Worm (Caenorhabditis elegans) whole organism, late embryonic: ENCODE data around the gene srx-118.

Experiments
- C08G9.2 ChIP-seq: sonication (generic microtip); optimal IDR thresholded peaks from 2 replicates; lab custom pipeline; 2016; ENCODE audit warnings: mild to moderate bottlenecking, missing genetic modification characterization, moderate library complexity, missing compliant biosample characterization
- K02D7.2 ChIP-seq: sonication (generic microtip); optimal IDR thresholded peaks from 2 replicates; lab custom pipeline; 2017; ENCODE audit warnings: mild to moderate bottlenecking, missing genetic modification characterization, missing compliant biosample characterization
- Y22D7AL.16 ChIP-seq: sonication (generic microtip); optimal IDR thresholded peaks from 2 replicates; lab custom pipeline; 2016; ENCODE audit warnings: missing genetic modification characterization, missing compliant biosample characterization
- ceh-2 ChIP-seq: sonication (generic microtip); optimal IDR thresholded peaks from 2 replicates; lab custom pipeline; 2016; ENCODE audit warnings: missing genotype, missing genetic modification characterization, missing compliant biosample characterization
- ceh-22 ChIP-seq: sonication (generic microtip); optimal IDR thresholded peaks from 2 replicates; lab custom pipeline; 2017; ENCODE audit warnings: missing biosample characterization, missing genetic modification characterization
- ceh-24 ChIP-seq: sonication (generic microtip); optimal IDR thresholded peaks from 2 replicates; lab custom pipeline; 2016; ENCODE audit warnings: mild to moderate bottlenecking, missing genetic modification characterization, missing compliant biosample characterization
- ceh-30 ChIP-seq: fragments of 150-350 bp; optimal IDR thresholded peaks from 2 replicates; lab custom pipeline; 2014; ENCODE audit warnings: missing biosample characterization, missing genetic modification characterization
- ceh-31 ChIP-seq: sonication (generic microtip); optimal IDR thresholded peaks from 2 replicates; lab custom pipeline; 2016; ENCODE audit warnings: missing genetic modification characterization, missing compliant biosample characterization
- ceh-45 ChIP-seq: fragments of 200-800 bp; sonication (Bioruptor generic); IDR thresholded peaks from 2 replicates; pipeline ENCODE4 v1.3.6; 2022; ENCODE audit warnings: missing genetic modification reagents, missing genetic modification characterization, missing compliant biosample characterization
- ceh-6 ChIP-seq: fragments of 200-800 bp; sonication (Bioruptor generic); optimal IDR thresholded peaks from 2 replicates; lab custom pipeline; 2018; ENCODE audit warnings: mild to moderate bottlenecking, missing genetic modification characterization, missing compliant biosample characterization
- dve-1 ChIP-seq: sonication (generic microtip); optimal IDR thresholded peaks from 2 replicates; lab custom pipeline; 2017; ENCODE audit warnings: antibody characterized with exemption, mild to moderate bottlenecking, missing genetic modification characterization, missing compliant biosample characterization
- fax-1 ChIP-seq: sonication (generic microtip); optimal IDR thresholded peaks from 2 replicates; lab custom pipeline; 2016; ENCODE audit warnings: missing genotype, missing genetic modification characterization, missing compliant biosample characterization
- fkh-10 ChIP-seq: fragments of 150-350 bp; optimal IDR thresholded peaks from 2 replicates; lab custom pipeline; 2014; ENCODE audit warnings: missing biosample characterization, missing genetic modification reagents, missing genetic modification characterization
- gmeb-2 ChIP-seq: sonication (generic microtip); optimal IDR thresholded peaks from 2 replicates; lab custom pipeline; 2016; ENCODE audit warnings: missing genetic modification characterization, inconsistent platforms, missing compliant biosample characterization
- hlh-15 ChIP-seq: sonication (generic microtip); optimal IDR thresholded peaks from 2 replicates; lab custom pipeline; 2016; ENCODE audit warnings: missing genetic modification characterization, missing compliant biosample characterization
- hlh-30 ChIP-seq: sonication (generic microtip); optimal IDR thresholded peaks from 2 replicates; lab custom pipeline; 2017; ENCODE audit warnings: antibody characterized with exemption, missing genetic modification characterization, missing compliant biosample characterization; ENCODE audit not compliant: insufficient read depth
- hlh-8 ChIP-seq: sonication (generic microtip); optimal IDR thresholded peaks from 2 replicates; lab custom pipeline; 2016; ENCODE audit warnings: missing genotype, missing genetic modification characterization, missing compliant biosample characterization
- lim-6 ChIP-seq: sonication (generic microtip); optimal IDR thresholded peaks from 2 replicates; lab custom pipeline; 2016; ENCODE audit warnings: missing genetic modification characterization, missing compliant biosample characterization
- madf-2 ChIP-seq: sonication (generic microtip); optimal IDR thresholded peaks from 2 replicates; lab custom pipeline; 2017; ENCODE audit warnings: missing genetic modification characterization, missing compliant biosample characterization
- mec-3 ChIP-seq: sonication (generic microtip); optimal IDR thresholded peaks from 2 replicates; lab custom pipeline; 2016; ENCODE audit warnings: borderline replicate concordance, missing genetic modification characterization, missing compliant biosample characterization
- nfya-1 ChIP-seq: sonication (generic microtip); optimal IDR thresholded peaks from 2 replicates; lab custom pipeline; 2017; ENCODE audit warnings: missing genetic modification characterization, mild to moderate bottlenecking, missing compliant biosample characterization, antibody characterized with exemption, moderate library complexity
- nhr-11 ChIP-seq: fragments of 150-350 bp; optimal IDR thresholded peaks from 2 replicates; lab custom pipeline; 2014; ENCODE audit warnings: missing biosample characterization, missing genetic modification characterization
- odd-2 ChIP-seq: sonication (generic microtip); optimal IDR thresholded peaks from 2 replicates; lab custom pipeline; 2017; ENCODE audit warnings: antibody characterized with exemption, mild to moderate bottlenecking, missing genetic modification characterization, missing compliant biosample characterization
- pag-3 ChIP-seq: sonication (generic microtip); optimal IDR thresholded peaks from 2 replicates; lab custom pipeline; 2016; ENCODE audit warnings: missing compliant biosample characterization, missing genetic modification characterization, borderline replicate concordance
- pha-4 ChIP-seq: fragments of 150-350 bp; optimal IDR thresholded peaks from 2 replicates; lab custom pipeline; 2018; ENCODE audit warnings: missing biosample characterization, missing genetic modification reagents, missing genetic modification characterization
- rnt-1 ChIP-seq: sonication (generic microtip); optimal IDR thresholded peaks from 2 replicates; lab custom pipeline; 2016; ENCODE audit warnings: missing genetic modification characterization, missing compliant biosample characterization
- sox-2 ChIP-seq: fragments of 200-800 bp; sonication (Bioruptor generic); IDR thresholded peaks from 2 replicates; pipeline ENCODE4 v1.3.6; 2022; ENCODE audit warnings: missing genetic modification reagents, missing genetic modification characterization, missing compliant biosample characterization
- sox-4 ChIP-seq: sonication (generic microtip); optimal IDR thresholded peaks from 2 replicates; lab custom pipeline; 2017; ENCODE audit warnings: mild to moderate bottlenecking, missing genetic modification characterization, inconsistent platforms, missing compliant biosample characterization
- syd-9 ChIP-seq: sonication (generic microtip); optimal IDR thresholded peaks from 2 replicates; lab custom pipeline; 2016; ENCODE audit warnings: mild to moderate bottlenecking, missing genetic modification characterization, moderate library complexity, missing compliant biosample characterization
- tbx-7 ChIP-seq: sonication (generic microtip); optimal IDR thresholded peaks from 2 replicates; lab custom pipeline; 2016; ENCODE audit warnings: missing genotype, missing genetic modification characterization, missing compliant biosample characterization
- ttx-3 ChIP-seq: sonication (generic microtip); optimal IDR thresholded peaks from 2 replicates; lab custom pipeline; 2016; ENCODE audit warnings: missing genetic modification reagents, missing genetic modification characterization, missing compliant biosample characterization
- unc-3 ChIP-seq, 2 experiments: fragments of 200-800 bp in 1 of 2; sonication (Bioruptor generic) in 1 of 2; sonication (generic microtip) in 1 of 2; conservative IDR thresholded peaks in 1 of 2; optimal IDR thresholded peaks in 1 of 2; 2 replicates each; pipeline versions ENCODE4 v1.3.6 to Lab custom; 2016 to 2022; ENCODE audit warnings: missing compliant biosample characterization in 2 of 2, missing genetic modification characterization in 2 of 2, missing genetic modification reagents in 1 of 2
- unc-55 ChIP-seq: sonication (generic microtip); optimal IDR thresholded peaks from 2 replicates; lab custom pipeline; 2017; ENCODE audit warnings: missing biosample characterization, missing genetic modification reagents, missing genetic modification characterization
- ztf-16 ChIP-seq: sonication (generic microtip); optimal IDR thresholded peaks from 2 replicates; lab custom pipeline; 2017; ENCODE audit warnings: missing genetic modification characterization, missing compliant biosample characterization

Gene srx-118

DNA sequence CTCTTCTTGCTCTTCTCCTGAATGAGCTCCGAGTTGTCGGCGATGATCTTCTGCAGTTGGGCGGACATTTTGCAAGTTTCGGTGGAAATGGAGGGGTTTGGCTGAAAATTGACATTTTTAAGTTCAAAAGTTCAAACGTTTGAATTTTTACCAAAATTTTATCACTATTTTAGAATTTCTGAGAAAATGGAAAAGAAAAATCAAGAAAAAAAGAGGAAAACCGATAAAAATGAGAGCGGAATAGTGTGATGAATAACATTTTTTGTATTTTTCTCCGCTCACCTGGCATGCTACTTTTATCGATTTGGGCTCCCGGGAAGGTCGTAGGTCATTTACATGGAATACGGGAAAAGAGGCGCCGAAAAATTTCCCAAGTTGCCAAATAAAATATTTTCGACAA is 40.6 kb upstream of the srx-118 start, which contains the start of gene F15A4.10:
Gene F15A4.10 (minus strand): TSS at position 101 of the 400 bp plus-strand sequence.
- TF ChIP-seq fkh-10 (GFP tag; lab: Kevin White, UChicago) = no peak
- no peak for TF ChIP-seq tbx-7
- no peak for TF ChIP-seq pag-3 (tag; lab: Kevin White, UChicago)
- no peak for TF ChIP-seq sox-2
- no peak for TF ChIP-seq ttx-3 (tag; lab: Kevin White, UChicago)
- TF ChIP-seq unc-3 (GFP tag; conservative IDR thresholded peaks at IDR 0.05; lab: Robert Waterston, UW) = no peak
- TF ChIP-seq unc-3 (tag; optimal IDR thresholded peaks at IDR 0.05; lab: Kevin White, UChicago) = no peak
- TF ChIP-seq Y22D7AL.16 = no peak
- TF ChIP-seq lim-6 (tag; lab: Kevin White, UChicago) = no peak
- no peak for TF ChIP-seq ceh-6 (GFP tag; lab: Kevin White, UChicago)
- no peak for TF ChIP-seq ceh-2 (tag; lab: Kevin White, UChicago)
- no peak for TF ChIP-seq K02D7.2 (tag; lab: Kevin White, UChicago)
- no peak for TF ChIP-seq odd-2 (tag; lab: Kevin White, UChicago)
- TF ChIP-seq ceh-31 (tag; lab: Kevin White, UChicago) = no peak

DNA sequence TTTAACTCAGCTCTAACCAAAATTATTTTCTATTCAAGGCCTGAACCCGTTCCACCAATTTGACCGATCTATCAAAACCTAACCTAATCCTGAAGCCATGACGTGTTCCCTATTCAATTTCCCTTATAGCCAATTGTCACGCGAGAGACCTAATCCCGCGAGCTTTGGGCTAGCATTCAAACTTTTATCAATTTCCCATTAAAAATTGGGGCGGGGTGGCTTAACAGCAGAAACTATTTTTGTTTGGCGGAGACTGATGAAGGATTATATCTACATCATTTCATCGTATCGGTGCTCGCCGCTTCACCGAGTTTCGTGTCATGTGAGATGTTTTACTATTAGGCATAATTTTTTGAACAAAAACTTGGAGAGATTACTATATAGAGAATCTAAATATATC is 36.8 kb upstream of the srx-118 start:
- TF ChIP-seq dve-1 (tag; lab: Kevin White, UChicago) = no peak
- TF ChIP-seq ceh-30 (tag; lab: Kevin White, UChicago) = no peak

DNA sequence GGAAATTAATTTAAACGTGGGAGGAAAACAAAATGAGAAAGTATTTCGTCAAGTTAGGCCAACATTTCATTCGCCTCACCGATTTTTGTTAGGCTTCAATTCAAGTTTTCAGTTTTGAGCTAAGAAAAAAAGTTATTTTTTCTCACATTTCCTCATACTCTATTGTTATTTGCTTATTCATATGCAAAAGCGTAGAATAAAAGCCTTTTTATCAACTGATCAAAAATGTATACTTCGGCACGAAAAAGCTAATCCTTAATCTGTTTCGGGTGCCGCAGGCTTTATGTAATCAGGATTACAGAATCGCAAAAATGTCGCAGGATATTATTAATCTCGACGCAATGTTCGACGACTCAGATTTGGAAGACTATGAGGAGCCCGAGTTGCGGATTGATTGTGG is 35.7 kb upstream of the srx-118 start, which contains the start of gene T21B4.15:
Gene T21B4.15 (plus strand): TSS at position 301 of the 400 bp plus-strand sequence.
- TF ChIP-seq dve-1 (tag; lab: Kevin White, UChicago) (no peak), syd-9 (tag; lab: Kevin White, UChicago) (no peak), hlh-30 (no peak), rnt-1 (tag; lab: Kevin White, UChicago) (no peak), gmeb-2 (no peak), Y22D7AL.16 (no peak), ceh-45 (no peak), sox-2 (no peak), C08G9.2 (no peak), ceh-22 (tag; lab: Kevin White, UChicago) (no peak), tbx-7 (no peak), nhr-11 (tag; lab: Kevin White, UChicago) (no peak), ceh-30 (tag; lab: Kevin White, UChicago) (no peak)

DNA sequence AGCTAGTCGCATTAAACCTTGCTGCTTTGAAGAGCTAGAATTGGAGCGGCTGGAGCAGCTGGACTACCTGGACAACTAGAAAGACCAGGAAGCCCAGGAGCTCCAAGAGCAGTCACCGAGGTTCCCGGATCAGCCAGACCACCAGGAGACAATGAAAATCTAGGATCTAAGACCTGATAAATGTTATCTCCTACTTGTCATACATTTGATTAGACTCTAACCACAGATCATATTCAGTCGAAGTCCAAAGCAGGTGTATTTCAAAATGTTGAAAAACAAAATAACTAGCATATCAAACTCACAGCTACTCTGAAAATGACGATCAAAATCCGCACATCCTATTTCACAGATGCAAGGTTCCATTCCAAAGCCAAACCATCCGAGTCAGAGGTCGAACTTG is 33.7 kb upstream of the srx-118 start, which contains the start of gene srz-6:
Gene srz-6 (plus strand): TSS at position 301 of the 400 bp plus-strand sequence.
- TF ChIP-seq ceh-31 (tag; lab: Kevin White, UChicago) (no peak), hlh-8 (no peak), nfya-1 (tag; lab: Kevin White, UChicago) (no peak), ceh-24 (tag; lab: Kevin White, UChicago) (no peak), fkh-10 (GFP tag; lab: Kevin White, UChicago) (no peak), hlh-15 (tag; lab: Kevin White, UChicago) (no peak), sox-4 (no peak)

DNA sequence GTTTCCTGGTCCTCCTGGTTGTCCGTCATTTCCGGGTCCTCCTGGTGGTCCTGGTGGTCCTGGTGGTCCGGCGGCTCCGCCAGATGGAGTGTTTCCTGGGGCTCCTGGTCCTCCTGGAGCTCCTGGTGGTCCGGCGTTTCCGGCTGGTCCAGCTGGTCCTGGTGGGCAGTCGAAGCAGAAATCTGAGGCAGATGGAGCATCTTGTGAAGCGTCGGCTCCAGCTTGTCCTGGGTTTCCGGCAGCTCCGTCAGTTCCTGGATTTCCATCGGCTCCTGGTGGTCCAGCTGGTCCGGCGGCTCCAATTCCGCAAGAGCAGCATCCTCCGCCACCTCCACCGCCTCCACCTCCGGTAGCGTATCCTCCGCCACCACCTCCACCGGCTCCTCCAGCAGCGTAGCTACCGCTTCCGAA is 31.6 kb upstream of the srx-118 start:
- TF ChIP-seq odd-2 (tag; lab: Kevin White, UChicago) (no peak), Y22D7AL.16 (no peak), tbx-7 (no peak), unc-55 (no peak), gmeb-2 (no peak), pha-4 (tag; lab: Kevin White, UChicago) (no peak), pag-3 (tag; lab: Kevin White, UChicago) (no peak), fax-1 (no peak), hlh-8 (no peak), ztf-16 (no peak), nhr-11 (tag; lab: Kevin White, UChicago) (no peak), madf-2 (no peak), mec-3 (tag; lab: Kevin White, UChicago) (no peak)
